Fruit fly (Drosophila melanogaster): Measurements from ENCODE around the gene CG14963.
A peak's percentile ranks its signal among the peaks of the same experiment; 100 is the strongest.

CG14963 gene

dm6 chr3L:3178530-3179096 lies 6.3 kb upstream of the CG14963 start, which contains the start of the genes MnM and Girdin (continued):
- TF ChIP-seq CG12299 (tag; optimal IDR thresholded peaks at IDR 0.05): no peak
- TF ChIP-seq Hand (GFP tag; optimal IDR thresholded peaks at IDR 0.05): no peak
- no peak for TF ChIP-seq sima (GFP tag; optimal IDR thresholded peaks at IDR 0.05)
- TF ChIP-seq CG1647 (GFP tag; optimal IDR thresholded peaks at IDR 0.05): peak; percentile 23
- TF ChIP-seq Med (GFP tag): peak; percentile 94
- no peak for TF ChIP-seq pros (GFP tag; optimal IDR thresholded peaks at IDR 0.05)
- TF ChIP-seq Rfx (GFP tag; IDR thresholded peaks at IDR 0.05): peak; percentile 75
- TF ChIP-seq bigmax (GFP tag; optimal IDR thresholded peaks at IDR 0.05): no peak
- TF ChIP-seq Hmr (GFP tag; optimal IDR thresholded peaks at IDR 0.05): peak; percentile 59
- no peak for TF ChIP-seq CG8478 (optimal IDR thresholded peaks at IDR 0.05)
- no peak for TF ChIP-seq psq (GFP tag; optimal IDR thresholded peaks at IDR 0.05)
- TF ChIP-seq kay (GFP tag; optimal IDR thresholded peaks at IDR 0.05): peak; percentile 44
- TF ChIP-seq tup (GFP tag; optimal IDR thresholded peaks at IDR 0.05): no peak
- TF ChIP-seq Ptx1 (GFP tag; IDR thresholded peaks at IDR 0.05): no peak
- TF ChIP-seq CG12942 (GFP tag; optimal IDR thresholded peaks at IDR 0.05): peak; percentile 53
- no peak for TF ChIP-seq CG8765 (GFP tag; IDR thresholded peaks at IDR 0.05)
- no peak for TF ChIP-seq CG4707 (GFP tag; optimal IDR thresholded peaks at IDR 0.05)
- peak; percentile 71 for TF ChIP-seq CG12155 (GFP tag; optimal IDR thresholded peaks at IDR 0.05)
- TF ChIP-seq CG12769 (tag; optimal IDR thresholded peaks at IDR 0.05): peak; percentile 80
- no peak for TF ChIP-seq CG5953 (GFP tag; IDR thresholded peaks at IDR 0.05)
- TF ChIP-seq CG8388 (GFP tag; optimal IDR thresholded peaks at IDR 0.05): no peak
- no peak for TF ChIP-seq GATAe (GFP tag; conservative IDR thresholded peaks at IDR 0.05)
- TF ChIP-seq CoRest (tag; optimal IDR thresholded peaks at IDR 0.05): peak; percentile 81
- TF ChIP-seq btn (GFP tag; optimal IDR thresholded peaks at IDR 0.05): peak; percentile 52
- TF ChIP-seq CG11696 (GFP tag; IDR thresholded peaks at IDR 0.05): no peak
- TF ChIP-seq ken (GFP tag; IDR thresholded peaks at IDR 0.05): 0 out of 3 replicates have a peak, but pooled peaks have one; percentile 31
- peak; percentile 33 for TF ChIP-seq stwl (tag; optimal IDR thresholded peaks at IDR 0.05)
- peak; percentile 80 for TF ChIP-seq CG14860 (GFP tag; IDR thresholded peaks at IDR 0.05; ENCODE audit: partially characterized antibody)
- no peak for TF ChIP-seq exex (tag; optimal IDR thresholded peaks at IDR 0.05)
- peak; percentile 59 for TF ChIP-seq CG4424 (GFP tag; optimal IDR thresholded peaks at IDR 0.05)
- no peak for TF ChIP-seq Deaf1 (tag; optimal IDR thresholded peaks at IDR 0.05)
- TF ChIP-seq BEAF-32 (GFP tag; optimal IDR thresholded peaks at IDR 0.05): peak; percentile 96
- peak; percentile 79 for TF ChIP-seq pum (GFP tag; optimal IDR thresholded peaks at IDR 0.05)
- peak; percentile 25 for TF ChIP-seq CG12744 (GFP tag; optimal IDR thresholded peaks at IDR 0.05)
- TF ChIP-seq ranshi (GFP tag; IDR thresholded peaks at IDR 0.05): peak; percentile 54; the same call in 1 of the 2 replicates
- peak; percentile 39 for TF ChIP-seq Camta (GFP tag; optimal IDR thresholded peaks at IDR 0.05)
- TF ChIP-seq Chrac-16 (GFP tag; optimal IDR thresholded peaks at IDR 0.05): peak; percentile 61
- peak; percentile 76; the same call in 2 of the 3 replicates for TF ChIP-seq hb (GFP tag; IDR thresholded peaks at IDR 0.05; ENCODE audit: partially characterized antibody)
- TF ChIP-seq CG30431 (GFP tag; optimal IDR thresholded peaks at IDR 0.05): peak; percentile 15
- TF ChIP-seq CG7963 (GFP tag; IDR thresholded peaks at IDR 0.05; ENCODE audit: partially characterized antibody): 0 out of 3 replicates have a peak, but pooled peaks have one; percentile 43
- TF ChIP-seq CG2120 (GFP tag; optimal IDR thresholded peaks at IDR 0.05): peak; percentile 91
- peak; percentile 22 for TF ChIP-seq Meics (GFP tag; optimal IDR thresholded peaks at IDR 0.05)
- no peak for TF ChIP-seq onecut (GFP tag; IDR thresholded peaks at IDR 0.05)
- TF ChIP-seq zf30C (GFP tag; optimal IDR thresholded peaks at IDR 0.05): no peak
- peak; percentile 41; the same call in 1 of the 2 replicates for TF ChIP-seq CG6272 (GFP tag; IDR thresholded peaks at IDR 0.05)
- peak; percentile 86 for TF ChIP-seq CG7786 (GFP tag; optimal IDR thresholded peaks at IDR 0.05)
- TF ChIP-seq YL-1 (GFP tag; optimal IDR thresholded peaks at IDR 0.05): peak; percentile 19
- peak; percentile 60; the same call in 1 of the 3 replicates for TF ChIP-seq mld (GFP tag; IDR thresholded peaks at IDR 0.05; ENCODE audit: partially characterized antibody)
- no peak for TF ChIP-seq odd (GFP tag; optimal IDR thresholded peaks at IDR 0.05)
- TF ChIP-seq CG30020 (tag; optimal IDR thresholded peaks at IDR 0.05): peak; percentile 73
